Fruit fly (Drosophila melanogaster) whole organism, prepupa: ENCODE results near the gene RapGAP1.
A peak's percentile ranks its signal among the peaks of the same experiment; 100 is the strongest.

Experiments
- Blimp-1 ChIP-seq: fragments of 200-800 bp; sonication (Bioruptor generic); optimal IDR thresholded peaks from 3 replicates; lab custom pipeline; 2017; ENCODE audit warnings: missing biosample characterization, missing genetic modification characterization, mild to moderate bottlenecking, moderate library complexity, missing genetic modification reagents
- CG11762 ChIP-seq: fragments of 200-800 bp; sonication (Bioruptor generic); optimal IDR thresholded peaks from 3 replicates; lab custom pipeline; 2016; ENCODE audit warnings: missing biosample characterization, missing genetic modification characterization; ENCODE audit not compliant: insufficient read depth
- CG16779 ChIP-seq: fragments of 200-800 bp; sonication (Bioruptor generic); optimal IDR thresholded peaks from 3 replicates; lab custom pipeline; 2017; ENCODE audit warnings: missing biosample characterization, mild to moderate bottlenecking, missing genetic modification characterization
- CG3919 ChIP-seq: fragments of 200-800 bp; sonication (Bioruptor generic); optimal IDR thresholded peaks from 3 replicates; lab custom pipeline; 2016; ENCODE audit warnings: missing biosample characterization, missing genetic modification characterization
- Eip78C ChIP-seq: fragments of 200-800 bp; sonication (Bioruptor generic); peaks from one replicate; lab custom pipeline; 2016; ENCODE audit warnings: missing biosample characterization, missing genetic modification characterization
- Gug ChIP-seq: fragments of 200-800 bp; sonication (Bioruptor generic); IDR thresholded peaks from 2 replicates; pipeline ENCODE4 v1.3.6; 2022; ENCODE audit warnings: missing biosample characterization, missing genetic modification characterization
- Hr4 ChIP-seq: fragments of 200-800 bp; sonication (Bioruptor generic); optimal IDR thresholded peaks from 3 replicates; lab custom pipeline; 2016; ENCODE audit warnings: missing biosample characterization, missing genetic modification characterization
- Sox102F ChIP-seq: fragments of 200-800 bp; sonication (Bioruptor generic); optimal IDR thresholded peaks from 2 replicates; lab custom pipeline; 2016; ENCODE audit warnings: missing biosample characterization, mild to moderate bottlenecking, missing genetic modification characterization
- Sox15 ChIP-seq: fragments of 200-800 bp; sonication (Bioruptor generic); optimal IDR thresholded peaks from 3 replicates; lab custom pipeline; 2016; ENCODE audit warnings: missing biosample characterization, missing genetic modification characterization
- dac ChIP-seq: fragments of 200-800 bp; sonication (Bioruptor generic); optimal IDR thresholded peaks from 2 replicates; lab custom pipeline; 2017; ENCODE audit warnings: missing biosample characterization, mild to moderate bottlenecking, missing genetic modification characterization
- esn ChIP-seq: fragments of 200-800 bp; sonication (Bioruptor generic); optimal IDR thresholded peaks from 2 replicates; lab custom pipeline; 2016; ENCODE audit warnings: missing biosample characterization, mild to moderate bottlenecking, missing genetic modification characterization, moderate library complexity
- lz ChIP-seq: fragments of 200-800 bp; sonication (Bioruptor generic); optimal IDR thresholded peaks from 3 replicates; lab custom pipeline; 2016; ENCODE audit warnings: missing biosample characterization, missing genetic modification characterization
- spab ChIP-seq: fragments of 200-800 bp; sonication (Bioruptor generic); optimal IDR thresholded peaks from 2 replicates; lab custom pipeline; 2017; ENCODE audit warnings: missing biosample characterization, mild to moderate bottlenecking, missing genetic modification characterization, missing genetic modification reagents

- peak; percentile 75 for TF ChIP-seq esn (GFP tag; lab: Kevin White, UChicago)
- TF ChIP-seq Eip78C (GFP tag; lab: Kevin White, UChicago) = peak; percentile 90
- peak; percentile 76 for TF ChIP-seq Sox102F (GFP tag; lab: Kevin White, UChicago)
- TF ChIP-seq CG16779 = no peak
- TF ChIP-seq CG3919 (GFP tag; lab: Kevin White, UChicago) = peak; percentile 70
- no peak for TF ChIP-seq dac
- TF ChIP-seq Gug (GFP tag; lab: Robert Waterston, UW) = peak; percentile 48; the same call in 1 of the 2 replicates
- TF ChIP-seq CG11762 (GFP tag; lab: Kevin White, UChicago) = peak; percentile 68
- peak; percentile 57 for TF ChIP-seq Sox15
- peak; percentile 62 for TF ChIP-seq lz (GFP tag; lab: Kevin White, UChicago)
- TF ChIP-seq Hr4 (GFP tag; lab: Kevin White, UChicago) = peak; percentile 65
- TF ChIP-seq spab (GFP tag; lab: Kevin White, UChicago) = peak; percentile 56
- peak; percentile 26 for TF ChIP-seq Blimp-1 (GFP tag; lab: Kevin White, UChicago)
Observed at dm6 chr2L:7512860-7513259, 65.9 kb downstream of the RapGAP1 start.
